Worm (Caenorhabditis elegans): Measurements from ENCODE around the gene kynu-1.
A peak's percentile ranks its signal among the peaks of the same experiment; 100 is the strongest.

Gene kynu-1

ce11 chrX:6109288-6109770 is at the start of gene kynu-1:
kynu-1 (minus strand) TSS chrX:6109338.
- TF ChIP-seq mxl-3 (GFP tag; optimal IDR thresholded peaks at IDR 0.05) = no peak
- TF ChIP-seq mdl-1 (tag; optimal IDR thresholded peaks at IDR 0.05) = no peak
- TF ChIP-seq nhr-6 (tag; optimal IDR thresholded peaks at IDR 0.05) = no peak
- no peak for TF ChIP-seq fos-1 (tag; optimal IDR thresholded peaks at IDR 0.05)
- TF ChIP-seq nhr-28 (tag; optimal IDR thresholded peaks at IDR 0.05) = peak; percentile 83
- no peak for TF ChIP-seq daf-16 (GFP tag; optimal IDR thresholded peaks at IDR 0.05)
- peak; percentile 45 for TF ChIP-seq daf-16 (tag; optimal IDR thresholded peaks at IDR 0.05)
- peak in 1 of 2 experiments; percentile 27 for TF ChIP-seq lsy-2 (tag; optimal IDR thresholded peaks at IDR 0.05)
- TF ChIP-seq hlh-11 (tag; optimal IDR thresholded peaks at IDR 0.05) = peak; percentile 50
- peak; percentile 31; the same call in 1 of the 2 replicates for TF ChIP-seq dmd-6 (GFP tag; IDR thresholded peaks at IDR 0.05)
- TF ChIP-seq dve-1 (tag; optimal IDR thresholded peaks at IDR 0.05; ENCODE audit: insufficient read depth) = peak; percentile 56
- no peak for TF ChIP-seq T20F7.1 (GFP tag; optimal IDR thresholded peaks at IDR 0.05)
- TF ChIP-seq ctbp-1 (GFP tag; IDR thresholded peaks at IDR 0.05) = no peak
- no peak for TF ChIP-seq mdt-29 (GFP tag; IDR thresholded peaks at IDR 0.05)
- no peak for TF ChIP-seq lin-15B (tag; optimal IDR thresholded peaks at IDR 0.05)

- TF ChIP-seq Y105C5A.15 (GFP tag; IDR thresholded peaks at IDR 0.05) (no peak), aha-1 (tag) (peak; percentile 39), F37D6.2 (tag; optimal IDR thresholded peaks at IDR 0.05) (no peak)
Measured at ce11 chrX:6157411-6157916, 48.3 kb upstream of the kynu-1 start.

ce11 chrX:6155436-6155835 is 46.3 kb upstream of the kynu-1 start:
- TF ChIP-seq nhr-76 (tag; optimal IDR thresholded peaks at IDR 0.05) (no peak), tra-1 (GFP tag; IDR thresholded peaks at IDR 0.05) (no peak), pqm-1 (tag; optimal IDR thresholded peaks at IDR 0.05) (no peak), aly-2 (tag; optimal IDR thresholded peaks at IDR 0.05) (no peak), nhr-11 (tag; optimal IDR thresholded peaks at IDR 0.05) (no peak)

- peak in 1 of 2 experiments; percentile 41 for TF ChIP-seq daf-16 (GFP tag; optimal IDR thresholded peaks at IDR 0.05)
- TF ChIP-seq daf-16 (tag; optimal IDR thresholded peaks at IDR 0.05) = no peak
- no peak for TF ChIP-seq lin-1 (GFP tag; IDR thresholded peaks at IDR 0.05)
- TF ChIP-seq unc-62 (GFP tag; optimal IDR thresholded peaks at IDR 0.05 in 1 of 2) = peak in 1 of 2 experiments; percentile 60
- TF ChIP-seq unc-62 (tag; optimal IDR thresholded peaks at IDR 0.05) = no peak
- TF ChIP-seq hlh-11 (tag; optimal IDR thresholded peaks at IDR 0.05) = peak; percentile 37
Measured at ce11 chrX:6150949-6151519, 41.9 kb upstream of the kynu-1 start.

- TF ChIP-seq nhr-28 (tag; optimal IDR thresholded peaks at IDR 0.05) (no peak), T20F7.1 (GFP tag; optimal IDR thresholded peaks at IDR 0.05) (no peak), lin-1 (GFP tag; IDR thresholded peaks at IDR 0.05) (no peak), dmd-6 (GFP tag; IDR thresholded peaks at IDR 0.05) (no peak), ces-1 (GFP tag; optimal IDR thresholded peaks at IDR 0.05) (no peak), ceh-62 (tag; optimal IDR thresholded peaks at IDR 0.05) (no peak), gei-8 (GFP tag; optimal IDR thresholded peaks at IDR 0.05) (no peak), php-3 (GFP tag; IDR thresholded peaks at IDR 0.05) (no peak), Y75B8A.6 (GFP tag; IDR thresholded peaks at IDR 0.05) (no peak), madf-5 (GFP tag; IDR thresholded peaks at IDR 0.05) (no peak), duxl-1 (tag; optimal IDR thresholded peaks at IDR 0.05; ENCODE audit: poor library complexity) (no peak)
Measured at ce11 chrX:6150449-6150848, 41.3 kb upstream of the kynu-1 start, which contains the start of gene tag-275. tag-275 (minus strand) TSS chrX:6150549.

All from whole organism, L4 larva.